Worm (Caenorhabditis elegans) whole organism, L4 larva: ENCODE data around the gene pix-1.
A peak's percentile ranks its signal among the peaks of the same experiment; 100 is the strongest.

Experiments used
- D1046.2 ChIP-seq: fragments of 200-800 bp; sonication (Bioruptor generic); IDR thresholded peaks from 2 replicates; pipeline ENCODE4 v1.3.6; 2022; ENCODE audit warnings: missing genetic modification characterization, missing compliant biosample characterization
- F10B5.3 ChIP-seq: sonication (generic microtip); optimal IDR thresholded peaks from 2 replicates; lab custom pipeline; 2016; ENCODE audit warnings: mild to moderate bottlenecking, missing genetic modification characterization, missing compliant biosample characterization
- F26F4.8 ChIP-seq: fragments of 200-800 bp; sonication (Bioruptor generic); conservative IDR thresholded peaks from 2 replicates; pipeline ENCODE4 v1.3.6; 2022; ENCODE audit warnings: missing genetic modification characterization, missing compliant biosample characterization
- F44E2.7 ChIP-seq: fragments of 200-800 bp; sonication (Bioruptor generic); IDR thresholded peaks from 2 replicates; pipeline ENCODE4 v2.1.2; 2022; ENCODE audit warnings: missing genetic modification characterization, missing compliant biosample characterization
- T20F7.1 ChIP-seq: fragments of 200-800 bp; sonication (Bioruptor generic); optimal IDR thresholded peaks from 2 replicates; lab custom pipeline; 2018; ENCODE audit warnings: mild to moderate bottlenecking, missing genetic modification characterization, missing compliant biosample characterization
- T26A8.4 ChIP-seq: fragments of 200-800 bp; sonication (Bioruptor generic); IDR thresholded peaks from 2 replicates; pipeline ENCODE4 v1.3.6; 2022; ENCODE audit warnings: missing genetic modification characterization, missing compliant biosample characterization
- Y5F2A.4 ChIP-seq: fragments of 200-800 bp; sonication (Bioruptor generic); optimal IDR thresholded peaks from 2 replicates; lab custom pipeline; 2018; ENCODE audit warnings: mild to moderate bottlenecking, missing genetic modification characterization, missing compliant biosample characterization
- Y75B8A.6 ChIP-seq: fragments of 200-800 bp; sonication (Bioruptor generic); IDR thresholded peaks from 2 replicates; pipeline ENCODE4 v1.3.6; 2022; ENCODE audit warnings: missing genetic modification reagents, missing genetic modification characterization, missing compliant biosample characterization
- aly-2 ChIP-seq: sonication (generic microtip); optimal IDR thresholded peaks from 2 replicates; lab custom pipeline; 2018; ENCODE audit warnings: missing biosample characterization, missing genetic modification characterization
- arid-1 ChIP-seq: fragments of 200-800 bp; sonication (Bioruptor generic); conservative IDR thresholded peaks from 2 replicates; pipeline ENCODE4 v1.3.6; 2022; ENCODE audit warnings: missing genetic modification reagents, missing genetic modification characterization, missing compliant biosample characterization
- ceh-20 ChIP-seq: fragments of 200-800 bp; sonication (Bioruptor generic); IDR thresholded peaks from 2 replicates; pipeline ENCODE4 v1.3.6; 2022; ENCODE audit warnings: missing genetic modification reagents, missing genetic modification characterization, missing compliant biosample characterization
- ceh-44 ChIP-seq: fragments of 200-800 bp; sonication (Bioruptor generic); IDR thresholded peaks from 2 replicates; pipeline ENCODE4 v1.3.6; 2022; ENCODE audit warnings: missing genetic modification reagents, missing genetic modification characterization, missing compliant biosample characterization
- ceh-82 ChIP-seq: sonication (generic microtip); optimal IDR thresholded peaks from 2 replicates; lab custom pipeline; 2017; ENCODE audit warnings: missing biosample characterization, missing genetic modification characterization
- ces-1 ChIP-seq: fragments of 150-350 bp; sonication (generic microtip); optimal IDR thresholded peaks from 4 replicates; lab custom pipeline; 2014; ENCODE audit warnings: missing biosample characterization, missing genetic modification reagents, missing genetic modification characterization
- daf-19 ChIP-seq: fragments of 200-800 bp; sonication (Bioruptor generic); conservative IDR thresholded peaks from 2 replicates; pipeline ENCODE4 v1.3.6; 2022; ENCODE audit warnings: missing genetic modification characterization, missing compliant biosample characterization
- dmd-6 ChIP-seq: fragments of 200-800 bp; sonication (Bioruptor generic); IDR thresholded peaks from 2 replicates; pipeline ENCODE4 v1.3.6; 2022; ENCODE audit warnings: missing genetic modification reagents, missing genetic modification characterization, missing compliant biosample characterization
- dmd-8 ChIP-seq: fragments of 200-800 bp; sonication (Bioruptor generic); IDR thresholded peaks from 2 replicates; pipeline ENCODE4 v1.3.6; 2022; ENCODE audit warnings: missing genetic modification characterization, missing compliant biosample characterization
- dmd-9 ChIP-seq: fragments of 200-800 bp; sonication (Bioruptor generic); IDR thresholded peaks from 2 replicates; pipeline ENCODE4 v1.3.6; 2022; ENCODE audit warnings: missing genetic modification reagents, missing genetic modification characterization, missing compliant biosample characterization
- dpl-1 ChIP-seq: fragments of 150-350 bp; optimal IDR thresholded peaks from 2 replicates; lab custom pipeline; 2014; ENCODE audit warnings: missing biosample characterization, missing genetic modification reagents, missing genetic modification characterization
- dve-1 ChIP-seq: sonication (generic microtip); optimal IDR thresholded peaks from 2 replicates; lab custom pipeline; 2017; ENCODE audit warnings: antibody characterized with exemption, mild to moderate bottlenecking, missing genetic modification characterization, missing compliant biosample characterization; ENCODE audit not compliant: insufficient read depth
- fos-1 ChIP-seq: fragments of 150-350 bp; optimal IDR thresholded peaks from 2 replicates; lab custom pipeline; 2014; ENCODE audit warnings: missing biosample characterization, missing genetic modification characterization
- hlh-11 ChIP-seq: fragments of 200-800 bp; sonication (Bioruptor generic); optimal IDR thresholded peaks from 2 replicates; lab custom pipeline; 2018; ENCODE audit warnings: mild to moderate bottlenecking, missing genetic modification characterization, missing compliant biosample characterization
- hlh-30 ChIP-seq: sonication (generic microtip); optimal IDR thresholded peaks from 2 replicates; lab custom pipeline; 2017; ENCODE audit warnings: antibody characterized with exemption, mild to moderate bottlenecking, missing genetic modification characterization, missing compliant biosample characterization; ENCODE audit not compliant: insufficient read depth
- lim-7 ChIP-seq: fragments of 200-800 bp; sonication (Bioruptor generic); IDR thresholded peaks from 2 replicates; pipeline ENCODE4 v1.3.6; 2022; ENCODE audit warnings: missing genetic modification characterization, missing compliant biosample characterization
- lin-38 ChIP-seq: fragments of 200-800 bp; sonication (Bioruptor generic); IDR thresholded peaks from 2 replicates; pipeline ENCODE4 v1.3.6; 2022; ENCODE audit warnings: missing genetic modification reagents, missing genetic modification characterization, missing compliant biosample characterization
- lsy-2 ChIP-seq, 2 experiments: fragments of 150-350 bp in 1 of 2; sonication (generic microtip) in 1 of 2; optimal IDR thresholded peaks; 2 replicates each; lab custom pipeline; 2014 to 2017; ENCODE audit warnings: missing biosample characterization in 2 of 2, missing genetic modification characterization in 2 of 2
- madf-5 ChIP-seq, 2 experiments: fragments of 200-800 bp; sonication (Bioruptor generic); IDR thresholded peaks; 2 replicates each; pipeline ENCODE4 v1.3.6; 2022; ENCODE audit warnings: missing compliant biosample characterization in 2 of 2, missing genetic modification characterization in 2 of 2
- madf-9 ChIP-seq: fragments of 200-800 bp; sonication (Bioruptor generic); conservative IDR thresholded peaks from 2 replicates; pipeline ENCODE4 v1.3.6; 2022; ENCODE audit warnings: missing genetic modification reagents, missing genetic modification characterization, missing compliant biosample characterization
- mdl-1 ChIP-seq, 2 experiments: fragments of 150-350 bp in 1 of 2; sonication (generic microtip) in 1 of 2; optimal IDR thresholded peaks; 2 replicates each; lab custom pipeline; 2014 to 2017; ENCODE audit warnings: missing biosample characterization in 2 of 2, missing genetic modification characterization in 2 of 2
- mdt-29 ChIP-seq: fragments of 200-800 bp; sonication (Bioruptor generic); IDR thresholded peaks from 2 replicates; pipeline ENCODE4 v1.3.6; 2022; ENCODE audit warnings: missing genetic modification reagents, missing genetic modification characterization, missing compliant biosample characterization
- mep-1 ChIP-seq: fragments of 150-350 bp; sonication (generic microtip); optimal IDR thresholded peaks from 3 replicates; lab custom pipeline; 2014; ENCODE audit warnings: missing biosample characterization, missing genetic modification characterization
- mes-2 ChIP-seq: sonication (generic microtip); optimal IDR thresholded peaks from 2 replicates; lab custom pipeline; 2016; ENCODE audit warnings: missing genotype, mild to moderate bottlenecking, missing genetic modification characterization, missing compliant biosample characterization; ENCODE audit not compliant: poor library complexity, severe bottlenecking
- mxl-2 ChIP-seq: fragments of 200-800 bp; sonication (Bioruptor generic); conservative IDR thresholded peaks from 2 replicates; pipeline ENCODE4 v1.3.6; 2022; ENCODE audit warnings: missing genetic modification reagents, missing genetic modification characterization, missing compliant biosample characterization
- nhr-237 ChIP-seq: sonication (generic microtip); optimal IDR thresholded peaks from 2 replicates; lab custom pipeline; 2017; ENCODE audit warnings: missing biosample characterization, missing genetic modification characterization
- nhr-25 ChIP-seq: sonication (generic microtip); optimal IDR thresholded peaks from 2 replicates; lab custom pipeline; 2017; ENCODE audit warnings: missing genetic modification characterization, mild to moderate bottlenecking, missing compliant biosample characterization, antibody characterized with exemption, moderate library complexity, borderline replicate concordance; ENCODE audit not compliant: insufficient read depth
- nhr-41 ChIP-seq: fragments of 200-800 bp; sonication (Bioruptor generic); IDR thresholded peaks from 2 replicates; pipeline ENCODE4 v1.3.6; 2022; ENCODE audit warnings: missing genetic modification reagents, missing genetic modification characterization, missing compliant biosample characterization
- nhr-42 ChIP-seq: fragments of 200-800 bp; sonication (Bioruptor generic); IDR thresholded peaks from 2 replicates; pipeline ENCODE4 v1.3.6; 2022; ENCODE audit warnings: missing genetic modification characterization, missing compliant biosample characterization
- nhr-48 ChIP-seq: sonication (generic microtip); optimal IDR thresholded peaks from 2 replicates; lab custom pipeline; 2016; ENCODE audit warnings: mild to moderate bottlenecking, missing genetic modification characterization, missing compliant biosample characterization
- nhr-76 ChIP-seq: fragments of 150-350 bp; optimal IDR thresholded peaks from 2 replicates; lab custom pipeline; 2014; ENCODE audit warnings: missing biosample characterization, missing genetic modification characterization
- pha-4 ChIP-seq, 2 experiments: fragments of 150-350 bp in 1 of 2; fragments of 200-800 bp in 1 of 2; sonication (Bioruptor generic) in 1 of 2; IDR thresholded peaks in 1 of 2; optimal IDR thresholded peaks in 1 of 2; 2 replicates each; pipeline versions ENCODE4 v1.3.6 to Lab custom; 2014 to 2022; ENCODE audit warnings: missing genetic modification characterization in 2 of 2, missing genetic modification reagents in 2 of 2, missing biosample characterization in 1 of 2, missing compliant biosample characterization in 1 of 2
- php-3 ChIP-seq: fragments of 200-800 bp; sonication (Bioruptor generic); IDR thresholded peaks from 2 replicates; pipeline ENCODE4 v1.3.6; 2022; ENCODE audit warnings: missing genetic modification reagents, missing genetic modification characterization, missing compliant biosample characterization
- pqm-1 ChIP-seq: sonication (generic microtip); optimal IDR thresholded peaks from 2 replicates; lab custom pipeline; 2017; ENCODE audit warnings: missing biosample characterization, missing genetic modification characterization
- set-16 ChIP-seq: fragments of 200-800 bp; sonication (Bioruptor generic); IDR thresholded peaks from 2 replicates; pipeline ENCODE4 v1.3.6; 2022; ENCODE audit warnings: missing genetic modification reagents, missing genetic modification characterization, missing compliant biosample characterization
- snpc-1.2 ChIP-seq: fragments of 200-800 bp; sonication (Bioruptor generic); IDR thresholded peaks from 2 replicates; pipeline ENCODE4 v1.3.6; 2022; ENCODE audit warnings: missing genetic modification reagents, missing genetic modification characterization, missing compliant biosample characterization
- spr-1 ChIP-seq: sonication (generic microtip); optimal IDR thresholded peaks from 2 replicates; lab custom pipeline; 2016; ENCODE audit warnings: mild to moderate bottlenecking, missing genetic modification characterization, missing compliant biosample characterization
- vab-7 ChIP-seq: fragments of 200-800 bp; sonication (Bioruptor generic); IDR thresholded peaks from 2 replicates; pipeline ENCODE4 v1.3.6; 2022; ENCODE audit warnings: missing genetic modification reagents, missing genetic modification characterization, missing compliant biosample characterization
- ztf-7 ChIP-seq: fragments of 150-350 bp; optimal IDR thresholded peaks from 2 replicates; lab custom pipeline; 2014; ENCODE audit warnings: missing biosample characterization, missing genetic modification characterization

The pix-1 gene

DNA sequence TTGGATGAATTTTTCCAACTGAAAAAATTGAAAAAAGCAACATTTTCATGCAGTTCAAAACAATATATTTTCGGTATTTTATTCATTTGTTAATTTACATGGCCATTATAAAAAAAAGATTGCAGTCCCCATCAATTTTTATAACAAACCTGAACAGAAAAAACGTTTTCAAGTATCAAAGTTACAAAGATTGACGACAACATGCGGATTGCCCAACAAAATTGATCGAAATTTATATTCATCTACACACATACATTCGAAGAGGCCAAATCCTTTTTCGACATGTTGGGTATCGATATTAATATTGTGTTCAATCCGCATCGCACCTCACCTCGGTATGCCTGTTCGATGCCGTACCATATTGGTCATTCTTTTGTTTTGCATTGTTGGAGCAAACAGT lies 13.2 kb upstream of the pix-1 start, which contains the start of gene K11E4.1:
Gene K11E4.1 (plus strand): TSS at position 301 of the 400 bp plus-strand sequence.
- no peak for TF ChIP-seq madf-9 (GFP tag; lab: Robert Waterston, UW)
- TF ChIP-seq dmd-8, result no peak
- no peak for TF ChIP-seq mxl-2
- no peak for TF ChIP-seq mdl-1 (tag; optimal IDR thresholded peaks at IDR 0.05; lab: Kevin White, UChicago)
- no peak for TF ChIP-seq D1046.2
- no peak for TF ChIP-seq ztf-7 (tag; lab: Kevin White, UChicago)
- TF ChIP-seq nhr-76 (tag; lab: Kevin White, UChicago), result no peak
- no peak for TF ChIP-seq F10B5.3 (tag; lab: Kevin White, UChicago)
- no peak for TF ChIP-seq lsy-2 (tag; optimal IDR thresholded peaks at IDR 0.05; lab: Kevin White, UChicago)
- no peak for TF ChIP-seq fos-1
- no peak for TF ChIP-seq arid-1 (GFP tag; lab: Robert Waterston, UW)

DNA sequence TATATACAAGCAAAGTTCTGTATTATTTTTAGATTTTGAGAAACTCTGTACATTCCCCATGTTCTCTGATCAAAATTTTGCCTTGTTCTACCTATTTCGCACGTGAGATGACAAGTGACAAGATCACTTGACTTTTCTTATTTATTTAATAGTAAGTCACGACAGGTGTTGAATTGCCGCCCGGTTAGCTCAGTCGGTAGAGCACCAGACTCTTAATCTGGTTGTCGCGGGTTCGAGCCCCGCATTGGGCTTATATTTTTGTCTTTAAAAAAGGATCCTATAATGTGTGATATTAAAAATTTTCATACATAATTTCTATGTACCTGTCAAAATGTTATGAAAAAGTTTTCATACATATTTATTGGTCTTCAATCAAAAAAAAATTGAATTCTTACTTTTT lies 12.4 kb upstream of the pix-1 start:
- TF ChIP-seq dmd-8 (peak; percentile 77), mes-2 (tag; lab: Kevin White, UChicago) (peak; percentile 56), nhr-25 (tag; lab: Kevin White, UChicago) (no peak), T20F7.1 (GFP tag; lab: Kevin White, UChicago) (no peak), ceh-20 (GFP tag; lab: Robert Waterston, UW) (no peak), T26A8.4 (GFP tag; lab: Robert Waterston, UW) (peak; percentile 64), dpl-1 (GFP tag; lab: Kevin White, UChicago) (no peak), madf-9 (GFP tag; lab: Robert Waterston, UW) (no peak; the same call in 1 of the 2 replicates), pha-4 (GFP tag; IDR thresholded peaks at IDR 0.05; lab: Robert Waterston, UW) (peak; percentile 75; the same call in 1 of the 2 replicates), pha-4 (tag; optimal IDR thresholded peaks at IDR 0.05; lab: Kevin White, UChicago) (no peak), mdl-1 (tag; optimal IDR thresholded peaks at IDR 0.05; lab: Kevin White, UChicago) (no peak), ceh-82 (no peak), nhr-48 (tag; lab: Kevin White, UChicago) (peak; percentile 33), F26F4.8 (peak; percentile 77; the same call in 1 of the 2 replicates), madf-5 (GFP tag; IDR thresholded peaks at IDR 0.05; lab: Robert Waterston, UW) (0 out of 4 replicates have a peak, but pooled peaks have one; percentile 34 to 43), dve-1 (tag; lab: Kevin White, UChicago) (peak; percentile 50), mep-1 (tag; lab: Kevin White, UChicago) (no peak), pqm-1 (tag; lab: Kevin White, UChicago) (no peak), dmd-9 (GFP tag; lab: Robert Waterston, UW) (peak; percentile 70), lin-38 (no peak), nhr-42 (GFP tag; lab: Robert Waterston, UW) (no peak), snpc-1.2 (peak; percentile 85), mdt-29 (0 out of 2 replicates have a peak, but pooled peaks have one; percentile 43), php-3 (GFP tag; lab: Robert Waterston, UW) (no peak), dmd-6 (peak; percentile 39; the same call in 1 of the 2 replicates), set-16 (GFP tag; lab: Robert Waterston, UW) (no peak), vab-7 (GFP tag; lab: Robert Waterston, UW) (peak; percentile 67; the same call in 1 of the 2 replicates), spr-1 (tag; lab: Kevin White, UChicago) (peak; percentile 7), Y5F2A.4 (peak; percentile 35), ces-1 (no peak), lim-7 (GFP tag; lab: Robert Waterston, UW) (peak; percentile 71), hlh-11 (peak; percentile 22), ceh-44 (GFP tag; lab: Robert Waterston, UW) (0 out of 2 replicates have a peak, but pooled peaks have one; percentile 39), hlh-30 (tag; lab: Kevin White, UChicago) (peak; percentile 86), F44E2.7 (GFP tag; lab: Robert Waterston, UW) (no peak), nhr-41 (GFP tag; lab: Robert Waterston, UW) (0 out of 2 replicates have a peak, but pooled peaks have one; percentile 19), aly-2 (tag; lab: Kevin White, UChicago) (no peak), Y75B8A.6 (GFP tag; lab: Robert Waterston, UW) (0 out of 2 replicates have a peak, but pooled peaks have one; percentile 15), daf-19 (GFP tag; lab: Robert Waterston, UW) (0 out of 2 replicates have a peak, but pooled peaks have one; percentile 45), nhr-237 (tag; lab: Kevin White, UChicago) (no peak)
